Worm (Caenorhabditis elegans) whole organism, L4/young adult: ENCODE results near the gene B0457.6.

Experiments
- W03F9.2 ChIP-seq: fragments of 150-350 bp; optimal IDR thresholded peaks from 2 replicates; lab custom pipeline; 2014; ENCODE audit warnings: missing biosample characterization, missing genetic modification characterization
- dao-5 ChIP-seq: sonication (generic microtip); optimal IDR thresholded peaks from 2 replicates; lab custom pipeline; 2016; ENCODE audit warnings: missing genotype, missing genetic modification characterization, moderate library complexity, missing compliant biosample characterization
- him-1 ChIP-seq: sonication (generic microtip); optimal IDR thresholded peaks from 2 replicates; lab custom pipeline; 2016; ENCODE audit warnings: missing genotype, missing genetic modification reagents, missing genetic modification characterization, missing compliant biosample characterization

B0457.6 gene

DNA sequence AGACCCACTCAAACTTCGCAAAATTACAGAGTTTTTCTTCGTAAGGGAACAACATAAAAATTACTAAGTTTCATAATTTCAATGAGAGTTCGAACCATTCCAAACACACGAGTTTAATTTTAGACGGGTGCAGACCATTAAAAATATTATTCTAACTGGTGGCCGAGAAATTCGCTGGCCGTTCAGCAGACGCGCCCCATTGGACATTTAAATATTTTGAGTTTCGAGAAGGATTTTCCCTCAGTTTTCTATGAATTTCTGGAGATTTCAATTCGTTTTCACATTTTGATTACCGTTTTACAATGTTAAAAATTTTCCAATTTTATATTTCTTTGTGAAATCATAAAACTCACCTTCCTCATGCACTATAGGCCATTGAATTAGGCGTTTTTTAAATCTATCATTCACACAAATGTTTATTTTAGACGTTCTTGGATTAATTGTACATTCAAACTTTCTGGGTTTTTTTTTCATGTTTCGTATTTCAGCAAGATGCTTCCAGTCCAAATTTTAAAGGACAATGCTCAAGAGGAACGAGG is 5.1 kb downstream of the B0457.6 start, which contains the start of gene cct-2:
cct-2 (plus strand) TSS at position 489 of the 539 bp plus-strand sequence.
- TF ChIP-seq dao-5 (tag; lab: Kevin White, UChicago) (no peak), W03F9.2 (tag; lab: Kevin White, UChicago) (peak; percentile 66), him-1 (tag; lab: Kevin White, UChicago) (no peak)

DNA sequence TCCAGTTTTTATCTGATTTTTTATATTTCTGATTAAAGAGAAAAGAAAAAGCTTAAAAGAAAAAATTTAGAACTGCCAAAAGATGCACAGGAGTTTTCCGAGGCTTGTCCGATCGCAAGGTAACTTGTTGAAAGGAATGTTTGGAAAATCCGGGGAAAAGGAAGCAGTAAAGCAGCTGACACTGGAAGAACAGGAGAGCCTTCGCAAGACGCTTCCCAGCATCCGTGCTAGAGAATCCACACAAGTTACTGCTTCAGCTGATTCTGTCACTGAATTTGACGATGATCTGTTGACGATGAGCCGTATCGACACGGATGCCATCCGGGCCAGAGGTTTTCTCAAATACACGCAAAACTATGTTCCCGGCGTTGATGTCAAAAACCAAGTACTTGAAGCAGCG is 7.5 kb downstream of the B0457.6 start, which contains the start of gene mrpl-50:
mrpl-50 (plus strand) TSS at position 71 of the 400 bp plus-strand sequence.
- TF ChIP-seq dao-5 (tag; lab: Kevin White, UChicago) (no peak), W03F9.2 (tag; lab: Kevin White, UChicago) (no peak), him-1 (tag; lab: Kevin White, UChicago) (no peak)

DNA sequence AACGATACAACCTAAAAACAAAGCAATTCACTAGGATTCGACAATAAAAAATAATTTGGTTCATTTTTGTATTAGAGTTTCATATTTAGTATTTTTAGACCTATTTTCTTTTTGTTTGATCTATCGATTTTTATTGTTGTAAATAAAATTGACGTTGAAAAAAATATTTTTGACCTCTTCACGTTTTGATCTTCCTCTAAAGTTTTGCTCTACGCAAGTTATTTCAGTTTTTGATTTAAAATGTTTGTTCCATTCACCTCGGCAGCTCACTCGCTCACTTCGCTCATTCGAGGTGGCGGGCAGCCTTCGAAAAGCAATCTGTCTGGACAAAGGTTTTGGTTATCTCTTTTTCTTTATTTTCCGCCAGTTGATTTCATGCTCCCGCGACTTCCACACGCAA is 8.5 kb downstream of the B0457.6 start, which contains the start of gene enol-1:
enol-1 (plus strand) TSS at position 235 of the 400 bp plus-strand sequence.
- TF ChIP-seq W03F9.2 (tag; lab: Kevin White, UChicago) (no peak), him-1 (tag; lab: Kevin White, UChicago) (no peak), dao-5 (tag; lab: Kevin White, UChicago) (no peak)

DNA sequence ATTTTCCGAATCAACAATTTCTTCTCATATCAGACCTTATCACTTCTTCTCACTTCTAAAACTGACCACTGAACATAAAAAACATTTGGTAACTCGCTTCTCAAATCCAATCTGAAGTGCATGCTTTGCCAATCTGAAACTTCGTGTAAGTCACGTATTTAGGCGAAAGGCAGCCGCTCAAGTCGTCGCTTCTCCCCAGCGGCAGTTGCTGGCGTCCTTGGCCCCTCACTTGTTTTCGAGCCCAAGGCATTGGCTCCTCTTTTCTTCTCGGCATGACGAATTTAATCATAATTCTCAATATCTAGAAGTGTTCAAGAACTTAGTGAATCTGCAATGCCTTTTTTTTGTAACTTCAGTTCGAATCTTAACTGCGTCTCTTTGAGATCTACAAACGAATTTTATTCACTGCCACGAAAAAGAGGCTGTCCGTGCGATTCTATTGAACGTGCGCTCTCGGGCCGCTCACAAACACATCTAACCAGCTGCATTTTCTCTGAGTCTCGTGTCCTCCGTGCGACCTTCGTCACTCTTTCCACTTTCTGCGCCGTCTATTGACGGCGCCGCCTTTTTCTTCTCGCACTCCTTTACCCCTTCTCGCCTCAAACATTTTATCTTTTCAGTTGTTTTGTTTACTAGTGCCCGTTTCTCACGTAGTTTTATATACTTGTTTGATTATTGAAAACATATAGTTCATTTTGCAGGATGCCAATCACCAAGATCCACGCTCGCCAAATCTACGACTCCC is 9.4 kb downstream of the B0457.6 start:
- TF ChIP-seq W03F9.2 (tag; lab: Kevin White, UChicago), result no peak
- TF ChIP-seq dao-5 (tag; lab: Kevin White, UChicago), result no peak
- TF ChIP-seq him-1 (tag; lab: Kevin White, UChicago), result no peak

DNA sequence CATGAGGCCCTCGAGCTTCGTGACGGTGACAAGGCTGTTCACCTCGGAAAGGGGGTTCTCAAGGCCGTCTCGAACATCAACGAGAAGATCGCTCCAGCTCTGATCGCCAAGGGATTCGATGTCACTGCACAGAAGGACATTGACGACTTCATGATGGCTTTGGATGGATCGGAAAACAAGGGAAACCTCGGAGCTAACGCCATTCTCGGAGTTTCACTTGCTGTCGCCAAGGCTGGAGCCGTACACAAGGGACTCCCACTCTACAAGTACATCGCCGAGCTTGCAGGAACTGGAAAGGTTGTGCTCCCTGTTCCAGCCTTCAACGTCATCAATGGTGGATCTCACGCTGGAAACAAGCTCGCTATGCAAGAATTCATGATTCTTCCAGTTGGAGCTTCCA is 10.2 kb downstream of the B0457.6 start:
- TF ChIP-seq dao-5 (tag; lab: Kevin White, UChicago), result no peak
- no peak for TF ChIP-seq W03F9.2 (tag; lab: Kevin White, UChicago)
- no peak for TF ChIP-seq him-1 (tag; lab: Kevin White, UChicago)

DNA sequence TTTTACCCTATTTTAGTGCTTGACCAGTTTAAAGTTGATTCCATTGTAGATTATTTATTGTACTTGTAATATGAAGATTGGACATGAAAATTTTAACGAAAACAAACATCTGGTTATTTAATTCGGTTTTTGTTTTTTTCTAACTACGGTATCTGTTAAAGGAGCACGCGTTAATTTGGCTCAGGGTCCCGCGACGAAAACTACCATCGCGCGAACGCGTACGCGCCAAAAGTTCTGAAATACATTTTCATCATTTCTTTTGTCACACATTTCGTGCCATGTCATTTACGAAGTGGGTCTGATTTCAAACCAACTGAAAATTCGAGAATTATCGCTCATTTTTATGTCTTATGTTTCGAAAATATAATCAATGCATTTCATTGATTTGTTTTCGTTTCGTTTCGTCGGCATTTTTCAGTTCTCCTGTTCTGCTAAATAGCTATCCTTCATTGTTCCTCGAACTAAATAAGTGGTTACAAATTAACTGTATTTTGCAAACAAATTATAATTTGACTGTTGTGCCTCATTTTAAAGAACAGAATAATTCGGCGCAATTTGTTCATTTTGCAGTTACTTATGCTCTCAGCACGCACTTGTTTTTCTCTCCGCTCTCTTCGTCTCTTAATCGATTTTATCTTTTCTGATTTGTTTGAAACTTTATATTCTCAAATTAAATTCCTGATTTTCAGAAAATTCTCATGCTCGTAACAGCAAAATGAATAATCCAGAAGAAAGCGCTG is 11.6 kb downstream of the B0457.6 start, which contains the start of gene T21B10.3:
T21B10.3 (plus strand) TSS at position 690 of the 740 bp plus-strand sequence.
- peak; percentile 68 for TF ChIP-seq W03F9.2 (tag; lab: Kevin White, UChicago)
- TF ChIP-seq dao-5 (tag; lab: Kevin White, UChicago), result no peak
- peak; percentile 22 for TF ChIP-seq him-1 (tag; lab: Kevin White, UChicago)

DNA sequence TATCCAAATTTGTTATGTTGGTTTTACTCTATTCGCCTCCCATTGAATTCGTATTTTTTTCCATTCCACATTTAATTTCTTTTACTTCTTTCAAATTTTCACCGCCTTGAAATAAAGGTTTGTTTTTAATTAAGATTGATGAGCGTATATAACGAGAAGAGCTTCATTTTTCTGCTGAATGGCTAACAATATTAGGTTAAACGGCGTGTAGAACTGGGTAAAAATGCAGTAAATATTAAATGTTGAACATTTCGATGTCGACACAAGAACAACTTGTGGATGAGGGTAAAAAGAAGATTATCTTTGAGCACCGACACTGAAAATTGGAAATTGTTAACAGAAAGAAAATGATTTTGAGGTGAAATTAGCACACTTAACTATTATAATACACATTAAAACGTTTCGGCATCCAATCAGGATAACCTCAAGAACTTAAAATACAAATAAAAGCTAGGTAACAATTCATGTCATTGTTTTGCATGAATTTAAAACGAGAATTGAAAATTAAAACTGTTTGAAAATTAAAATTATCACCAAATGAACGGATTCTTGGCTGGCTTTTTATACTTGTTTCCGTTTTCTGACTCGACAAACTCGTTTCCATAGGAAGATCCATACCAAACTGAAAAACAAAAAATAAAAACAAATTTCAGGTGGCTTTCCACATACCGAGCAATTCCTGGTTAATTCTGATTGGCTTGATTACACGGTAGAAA is 16.8 kb downstream of the B0457.6 start:
- TF ChIP-seq W03F9.2 (tag; lab: Kevin White, UChicago) (no peak), dao-5 (tag; lab: Kevin White, UChicago) (no peak), him-1 (tag; lab: Kevin White, UChicago) (no peak)

DNA sequence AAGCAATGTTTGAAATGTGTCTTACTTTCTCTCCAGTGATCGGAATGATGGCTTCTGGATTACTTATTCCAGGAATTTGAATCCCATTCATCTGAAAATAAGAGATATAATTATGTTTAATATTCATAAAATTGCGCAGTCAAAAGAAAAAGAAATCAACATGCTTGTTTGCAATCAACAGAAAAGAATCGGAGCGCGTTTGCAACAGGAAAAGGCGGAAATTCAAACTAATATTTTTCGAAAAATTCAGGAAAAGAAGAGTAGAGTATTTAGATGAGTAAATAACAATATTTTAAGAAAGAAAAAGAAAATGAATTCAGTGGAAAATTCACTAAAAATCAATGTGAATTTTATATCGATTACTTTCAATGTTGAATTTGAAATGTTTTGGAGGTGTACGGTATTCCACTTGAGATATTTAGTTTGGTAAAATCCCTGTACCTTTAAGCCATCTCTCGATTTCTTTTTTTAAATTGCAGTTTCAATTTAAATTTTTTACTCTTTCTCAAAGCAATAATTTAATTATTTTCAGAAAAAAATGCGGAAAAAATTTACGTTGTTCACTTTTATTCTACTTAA is 18.2 kb downstream of the B0457.6 start, which contains the start of the genes set-17 and T21B10.4:
set-17 (minus strand) TSS at position 127 of the 579 bp plus-strand sequence.
T21B10.4 (plus strand) TSS at position 533 of the 579 bp plus-strand sequence.
- TF ChIP-seq him-1 (tag; lab: Kevin White, UChicago) (no peak), W03F9.2 (tag; lab: Kevin White, UChicago) (peak; percentile 33), dao-5 (tag; lab: Kevin White, UChicago) (no peak)

DNA sequence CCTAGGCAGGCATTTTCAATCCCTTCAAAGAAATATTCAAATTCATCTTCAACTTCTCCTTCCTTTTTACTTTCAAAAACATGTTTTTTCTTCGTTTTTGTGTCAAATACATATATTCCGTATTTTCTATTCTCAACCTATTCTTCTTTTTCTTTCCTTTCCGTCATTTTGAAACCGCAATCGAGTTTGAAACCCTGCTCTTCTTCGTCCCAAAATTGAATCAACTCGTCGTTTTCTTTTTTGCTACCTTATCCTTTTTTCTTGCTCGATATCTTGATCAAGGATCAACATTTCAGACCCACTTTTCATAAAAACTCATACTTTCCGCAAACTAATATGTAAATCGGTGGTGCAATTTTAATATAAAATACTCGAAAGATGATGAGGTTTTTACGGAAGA is 22.9 kb downstream of the B0457.6 start:
- no peak for TF ChIP-seq W03F9.2 (tag; lab: Kevin White, UChicago)
- TF ChIP-seq him-1 (tag; lab: Kevin White, UChicago), result no peak
- no peak for TF ChIP-seq dao-5 (tag; lab: Kevin White, UChicago)

DNA sequence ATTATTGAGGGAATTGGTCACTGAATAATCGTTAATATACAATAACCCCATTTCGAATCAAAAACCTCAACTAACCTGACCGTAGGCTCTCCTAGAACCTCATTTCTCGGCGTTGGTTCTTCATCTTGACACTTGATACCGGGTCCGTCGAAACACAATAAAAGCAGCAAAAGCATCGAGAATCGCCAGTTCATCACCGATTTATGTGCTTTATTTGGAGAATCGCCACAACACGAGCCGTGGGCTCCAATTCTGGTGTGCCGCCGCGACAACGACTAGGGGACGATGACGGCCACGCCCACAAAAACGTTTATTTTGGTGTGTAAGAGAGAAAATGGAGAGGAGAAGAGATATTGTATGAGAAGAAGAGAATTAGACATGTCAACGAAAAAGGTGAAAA is 25.2 kb downstream of the B0457.6 start, which contains the start of gene cutl-15:
cutl-15 (minus strand) TSS at position 298 of the 400 bp plus-strand sequence.
- TF ChIP-seq dao-5 (tag; lab: Kevin White, UChicago), result no peak
- no peak for TF ChIP-seq W03F9.2 (tag; lab: Kevin White, UChicago)
- no peak for TF ChIP-seq him-1 (tag; lab: Kevin White, UChicago)

DNA sequence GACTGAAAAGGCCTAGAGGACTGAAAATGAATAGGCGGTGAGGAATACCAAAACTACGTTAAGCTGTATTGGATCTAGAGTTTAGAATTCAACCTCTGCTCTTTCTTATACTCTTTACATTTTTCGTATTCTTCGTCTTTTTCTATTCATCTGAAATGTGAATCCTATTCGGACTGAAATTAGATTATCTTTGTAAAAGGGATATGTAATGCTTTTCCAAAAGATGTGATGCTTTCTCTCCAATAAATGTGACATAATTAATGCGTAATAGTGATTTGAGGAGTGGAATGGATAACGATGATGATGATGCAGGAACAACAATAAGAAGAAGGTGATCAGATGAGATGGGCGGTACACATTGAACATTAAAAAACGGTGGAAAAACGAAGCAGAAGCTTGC is 26.4 kb downstream of the B0457.6 start:
- TF ChIP-seq W03F9.2 (tag; lab: Kevin White, UChicago), result no peak
- TF ChIP-seq dao-5 (tag; lab: Kevin White, UChicago), result no peak
- TF ChIP-seq him-1 (tag; lab: Kevin White, UChicago), result no peak

DNA sequence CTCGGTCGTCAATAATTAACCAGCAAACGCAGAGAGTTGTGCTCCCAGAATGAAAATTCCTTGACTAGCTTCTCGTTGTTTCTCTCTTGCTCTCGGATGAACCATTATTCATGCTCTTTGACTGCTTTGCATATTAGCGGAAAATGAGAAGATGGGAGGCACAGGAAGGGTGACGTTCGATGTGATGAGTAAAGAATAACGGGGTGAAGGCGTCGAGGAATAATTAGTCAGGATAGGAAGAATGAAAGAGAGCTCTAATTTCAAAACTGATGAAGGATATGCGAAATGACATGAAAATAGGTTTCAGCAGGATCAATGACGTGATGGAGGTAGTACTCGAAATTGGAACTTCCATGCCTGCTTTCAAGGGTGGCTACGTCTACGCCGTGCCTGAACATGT is 29.0 kb downstream of the B0457.6 start:
- TF ChIP-seq dao-5 (tag; lab: Kevin White, UChicago), result no peak
- TF ChIP-seq him-1 (tag; lab: Kevin White, UChicago), result no peak
- no peak for TF ChIP-seq W03F9.2 (tag; lab: Kevin White, UChicago)
